Worm (Caenorhabditis elegans) whole organism, L4 larva: ENCODE measurements around the gene nspa-2.

Experiments
- D1046.2 ChIP-seq: fragments of 200-800 bp; sonication (Bioruptor generic); IDR thresholded peaks from 2 replicates; pipeline ENCODE4 v1.3.6; 2022; ENCODE audit warnings: missing genetic modification characterization, missing compliant biosample characterization
- F26F4.8 ChIP-seq: fragments of 200-800 bp; sonication (Bioruptor generic); conservative IDR thresholded peaks from 2 replicates; pipeline ENCODE4 v1.3.6; 2022; ENCODE audit warnings: missing genetic modification characterization, missing compliant biosample characterization
- T20F7.1 ChIP-seq: fragments of 200-800 bp; sonication (Bioruptor generic); optimal IDR thresholded peaks from 2 replicates; lab custom pipeline; 2018; ENCODE audit warnings: mild to moderate bottlenecking, missing genetic modification characterization, missing compliant biosample characterization
- ZK546.5 ChIP-seq, 2 experiments: sonication (generic microtip); optimal IDR thresholded peaks; 2 replicates each; lab custom pipeline; 2017; ENCODE audit warnings: missing biosample characterization in 2 of 2, missing genetic modification characterization in 2 of 2
- aha-1 ChIP-seq: fragments of 150-350 bp; peaks from one replicate; lab custom pipeline; 2014; ENCODE audit warnings: missing biosample characterization, missing genetic modification characterization
- ceh-44 ChIP-seq: fragments of 200-800 bp; sonication (Bioruptor generic); IDR thresholded peaks from 2 replicates; pipeline ENCODE4 v1.3.6; 2022; ENCODE audit warnings: missing genetic modification reagents, missing genetic modification characterization, missing compliant biosample characterization
- ceh-62 ChIP-seq: sonication (generic microtip); optimal IDR thresholded peaks from 2 replicates; lab custom pipeline; 2017; ENCODE audit warnings: missing biosample characterization, missing genetic modification characterization
- ces-1 ChIP-seq: fragments of 150-350 bp; sonication (generic microtip); optimal IDR thresholded peaks from 4 replicates; lab custom pipeline; 2014; ENCODE audit warnings: missing biosample characterization, missing genetic modification reagents, missing genetic modification characterization
- ctbp-1 ChIP-seq: fragments of 200-800 bp; sonication (Bioruptor generic); IDR thresholded peaks from 2 replicates; pipeline ENCODE4 v1.3.6; 2022; ENCODE audit warnings: missing genetic modification reagents, missing genetic modification characterization, missing compliant biosample characterization
- daf-16 ChIP-seq, 3 experiments: sonication (generic microtip); optimal IDR thresholded peaks; 2 replicates each; lab custom pipeline; 2016 to 2017; ENCODE audit warnings: missing genetic modification characterization in 3 of 3, missing genetic modification reagents in 3 of 3, mild to moderate bottlenecking in 2 of 3, missing compliant biosample characterization in 2 of 3, missing biosample characterization in 1 of 3, moderate library complexity in 1 of 3
- daf-8 ChIP-seq: fragments of 200-800 bp; sonication (Bioruptor generic); IDR thresholded peaks from 2 replicates; pipeline ENCODE4 v1.3.6; 2022; ENCODE audit warnings: missing genetic modification characterization, missing compliant biosample characterization
- dve-1 ChIP-seq: sonication (generic microtip); optimal IDR thresholded peaks from 2 replicates; lab custom pipeline; 2017; ENCODE audit warnings: antibody characterized with exemption, mild to moderate bottlenecking, missing genetic modification characterization, missing compliant biosample characterization; ENCODE audit not compliant: insufficient read depth
- fos-1 ChIP-seq: fragments of 150-350 bp; optimal IDR thresholded peaks from 2 replicates; lab custom pipeline; 2014; ENCODE audit warnings: missing biosample characterization, missing genetic modification characterization
- hlh-11 ChIP-seq: fragments of 200-800 bp; sonication (Bioruptor generic); optimal IDR thresholded peaks from 2 replicates; lab custom pipeline; 2018; ENCODE audit warnings: mild to moderate bottlenecking, missing genetic modification characterization, missing compliant biosample characterization
- lin-15B ChIP-seq: fragments of 150-350 bp; sonication (generic microtip); optimal IDR thresholded peaks from 3 replicates; lab custom pipeline; 2014; ENCODE audit warnings: missing biosample characterization, missing genetic modification characterization
- lin-38 ChIP-seq: fragments of 200-800 bp; sonication (Bioruptor generic); IDR thresholded peaks from 2 replicates; pipeline ENCODE4 v1.3.6; 2022; ENCODE audit warnings: missing genetic modification reagents, missing genetic modification characterization, missing compliant biosample characterization
- lsy-2 ChIP-seq, 2 experiments: fragments of 150-350 bp in 1 of 2; sonication (generic microtip) in 1 of 2; optimal IDR thresholded peaks; 2 replicates each; lab custom pipeline; 2014 to 2017; ENCODE audit warnings: missing biosample characterization in 2 of 2, missing genetic modification characterization in 2 of 2
- mdt-29 ChIP-seq: fragments of 200-800 bp; sonication (Bioruptor generic); IDR thresholded peaks from 2 replicates; pipeline ENCODE4 v1.3.6; 2022; ENCODE audit warnings: missing genetic modification reagents, missing genetic modification characterization, missing compliant biosample characterization
- mes-2 ChIP-seq: sonication (generic microtip); optimal IDR thresholded peaks from 2 replicates; lab custom pipeline; 2016; ENCODE audit warnings: missing genotype, mild to moderate bottlenecking, missing genetic modification characterization, missing compliant biosample characterization; ENCODE audit not compliant: poor library complexity, severe bottlenecking
- nhr-41 ChIP-seq: fragments of 200-800 bp; sonication (Bioruptor generic); IDR thresholded peaks from 2 replicates; pipeline ENCODE4 v1.3.6; 2022; ENCODE audit warnings: missing genetic modification reagents, missing genetic modification characterization, missing compliant biosample characterization
- nhr-6 ChIP-seq: fragments of 150-350 bp; optimal IDR thresholded peaks from 2 replicates; lab custom pipeline; 2014; ENCODE audit warnings: missing biosample characterization, missing genetic modification characterization
- pha-4 ChIP-seq, 2 experiments: fragments of 150-350 bp in 1 of 2; fragments of 200-800 bp in 1 of 2; sonication (Bioruptor generic) in 1 of 2; IDR thresholded peaks in 1 of 2; optimal IDR thresholded peaks in 1 of 2; 2 replicates each; pipeline versions ENCODE4 v1.3.6 to Lab custom; 2014 to 2022; ENCODE audit warnings: missing genetic modification characterization in 2 of 2, missing genetic modification reagents in 2 of 2, missing biosample characterization in 1 of 2, missing compliant biosample characterization in 1 of 2
- php-3 ChIP-seq: fragments of 200-800 bp; sonication (Bioruptor generic); IDR thresholded peaks from 2 replicates; pipeline ENCODE4 v1.3.6; 2022; ENCODE audit warnings: missing genetic modification reagents, missing genetic modification characterization, missing compliant biosample characterization
- sdz-12 ChIP-seq: fragments of 200-800 bp; sonication (Bioruptor generic); optimal IDR thresholded peaks from 2 replicates; lab custom pipeline; 2018; ENCODE audit warnings: mild to moderate bottlenecking, missing genetic modification characterization, missing compliant biosample characterization
- spr-3 ChIP-seq: fragments of 200-800 bp; sonication (Bioruptor generic); optimal IDR thresholded peaks from 2 replicates; lab custom pipeline; 2018; ENCODE audit warnings: mild to moderate bottlenecking, missing genetic modification characterization, missing compliant biosample characterization
- tra-1 ChIP-seq: fragments of 200-800 bp; sonication (Bioruptor generic); IDR thresholded peaks from 2 replicates; pipeline ENCODE4 v1.3.6; 2022; ENCODE audit warnings: missing genetic modification reagents, missing genetic modification characterization, missing compliant biosample characterization
- unc-62 ChIP-seq, 3 experiments: fragments of 150-350 bp in 1 of 3; sonication (generic microtip); optimal IDR thresholded peaks in 2 of 3; peaks in 1 of 3; 1 replicate in 1 of 3; 2 replicates in 2 of 3; lab custom pipeline; 2014 to 2017; ENCODE audit warnings: missing biosample characterization in 3 of 3, missing genetic modification characterization in 3 of 3, missing genetic modification reagents in 3 of 3, missing genotype in 1 of 3
- vab-7 ChIP-seq: fragments of 200-800 bp; sonication (Bioruptor generic); IDR thresholded peaks from 2 replicates; pipeline ENCODE4 v1.3.6; 2022; ENCODE audit warnings: missing genetic modification reagents, missing genetic modification characterization, missing compliant biosample characterization
- zip-2 ChIP-seq: fragments of 150-350 bp; optimal IDR thresholded peaks from 2 replicates; lab custom pipeline; 2014; ENCODE audit warnings: missing biosample characterization, missing genetic modification characterization
- ztf-11 ChIP-seq: fragments of 150-350 bp; optimal IDR thresholded peaks from 2 replicates; lab custom pipeline; 2014; ENCODE audit warnings: missing biosample characterization, missing genetic modification characterization
- ztf-7 ChIP-seq: fragments of 150-350 bp; optimal IDR thresholded peaks from 2 replicates; lab custom pipeline; 2014; ENCODE audit warnings: missing biosample characterization, missing genetic modification characterization

Gene nspa-2

DNA sequence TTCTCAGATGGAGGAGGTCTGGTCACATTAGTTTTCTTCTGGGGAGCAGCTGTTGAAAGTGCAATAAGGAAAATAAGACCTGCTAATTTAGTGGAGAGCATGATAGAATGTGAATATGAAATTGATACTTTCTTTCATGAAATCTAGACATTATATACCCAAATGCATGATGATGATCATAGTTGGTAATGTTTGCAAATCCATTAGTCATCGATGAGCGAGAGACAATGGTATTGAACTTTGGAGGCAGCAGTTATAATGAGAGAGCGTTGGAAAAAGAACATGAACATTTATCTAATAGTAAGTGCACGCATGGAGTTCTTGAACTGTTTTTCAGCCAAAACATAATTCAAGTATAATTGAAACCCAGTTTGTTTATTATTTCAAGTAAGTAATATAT lies 6.8 kb downstream of the nspa-2 start, which contains the start of gene H12D21.6:
H12D21.6 (minus strand) TSS at position 101 of the 400 bp plus-strand sequence.
- TF ChIP-seq nhr-6 (tag; lab: Kevin White, UChicago) (peak; percentile 9), ZK546.5 (tag; optimal IDR thresholded peaks at IDR 0.05; lab: Kevin White, UChicago) (no peak)

DNA sequence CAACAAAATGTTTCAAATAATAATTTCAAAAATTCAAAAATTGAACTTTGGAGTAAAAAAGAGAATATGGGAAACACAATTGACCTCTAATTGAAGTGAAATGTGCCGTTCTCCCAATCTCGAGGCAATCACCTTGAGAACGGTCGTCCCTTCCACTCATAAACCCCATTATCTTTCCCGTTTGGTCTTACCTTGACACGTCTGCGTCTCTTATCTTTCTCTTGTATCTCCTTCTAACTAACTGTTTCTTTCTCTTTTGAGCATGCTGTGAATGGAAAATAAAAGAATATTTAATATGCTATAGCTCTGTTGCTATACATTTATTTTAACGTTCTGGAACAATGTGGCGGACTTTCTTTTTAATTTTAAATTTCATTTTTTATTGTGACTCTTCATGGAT lies 8.7 kb downstream of the nspa-2 start, which contains the start of gene H12D21.10:
H12D21.10 (plus strand) TSS at position 260 of the 400 bp plus-strand sequence.
- TF ChIP-seq sdz-12 (GFP tag; lab: Kevin White, UChicago) (no peak), ctbp-1 (GFP tag; lab: Robert Waterston, UW) (no peak), D1046.2 (GFP tag; lab: Robert Waterston, UW) (no peak), lsy-2 (tag; optimal IDR thresholded peaks at IDR 0.05; lab: Kevin White, UChicago) (no peak), mes-2 (no peak), hlh-11 (no peak), mdt-29 (GFP tag; lab: Robert Waterston, UW) (no peak), F26F4.8 (GFP tag; lab: Robert Waterston, UW) (no peak), fos-1 (tag; lab: Kevin White, UChicago) (no peak), T20F7.1 (GFP tag; lab: Kevin White, UChicago) (no peak), daf-8 (GFP tag; lab: Robert Waterston, UW) (no peak), ceh-44 (GFP tag; lab: Robert Waterston, UW) (no peak), nhr-41 (GFP tag; lab: Robert Waterston, UW) (no peak), lin-15B (tag; lab: Kevin White, UChicago) (no peak), ceh-62 (no peak), tra-1 (no peak), pha-4 (GFP tag; IDR thresholded peaks at IDR 0.05; lab: Robert Waterston, UW) (no peak), pha-4 (tag; optimal IDR thresholded peaks at IDR 0.05; lab: Kevin White, UChicago) (no peak), php-3 (no peak), lin-38 (GFP tag; lab: Robert Waterston, UW) (no peak)
- TF ChIP-seq, all 104 proteins: peak for 0

DNA sequence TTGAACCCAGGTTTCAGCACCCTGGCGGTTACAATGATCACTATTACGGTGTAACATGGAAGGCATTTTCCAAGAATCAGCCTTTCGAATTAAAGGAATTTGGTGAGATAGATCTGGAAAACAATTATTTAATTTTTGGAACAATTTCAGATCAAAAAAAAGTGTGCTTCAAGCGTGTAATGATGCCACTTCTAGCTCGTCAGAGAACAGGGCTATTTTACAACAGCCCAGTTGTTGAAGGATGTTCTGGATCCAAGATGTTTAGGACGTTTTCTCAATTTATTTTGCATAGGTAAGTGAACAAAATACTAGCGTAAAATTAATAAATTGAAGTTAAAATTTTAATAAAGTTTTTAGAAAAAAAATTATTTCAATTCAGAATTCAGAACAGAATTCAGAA lies 10.0 kb downstream of the nspa-2 start:
- TF ChIP-seq aha-1 (peak; percentile 94), dve-1 (tag; lab: Kevin White, UChicago) (no peak)

DNA sequence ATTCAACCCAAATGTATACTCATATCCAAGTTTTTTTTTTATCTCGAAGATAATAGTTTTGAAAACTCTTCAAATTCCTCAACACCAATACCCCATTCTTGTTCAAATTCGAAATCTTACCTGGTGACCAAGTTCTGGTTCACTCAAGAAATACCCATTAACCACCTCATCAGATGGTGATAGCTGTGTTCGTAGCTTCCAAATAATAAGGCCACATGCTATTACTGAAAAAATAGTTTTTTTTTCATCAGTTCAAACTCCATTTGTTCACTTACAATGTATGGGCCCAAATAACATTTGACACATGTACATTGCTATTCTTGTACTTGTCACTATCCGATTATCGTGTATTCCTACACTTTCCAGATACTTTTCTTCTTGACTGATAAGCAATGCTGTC lies 16.6 kb downstream of the nspa-2 start:
- TF ChIP-seq aha-1 (peak; percentile 7), unc-62 (GFP tag; optimal IDR thresholded peaks at IDR 0.05 in 1 of 2; lab: Kevin White, UChicago) (peak in 1 of 2 experiments; percentile 98), unc-62 (tag; optimal IDR thresholded peaks at IDR 0.05; lab: Kevin White, UChicago) (no peak), spr-3 (GFP tag; lab: Kevin White, UChicago) (no peak), daf-8 (GFP tag; lab: Robert Waterston, UW) (no peak), ztf-7 (tag; lab: Kevin White, UChicago) (no peak)

DNA sequence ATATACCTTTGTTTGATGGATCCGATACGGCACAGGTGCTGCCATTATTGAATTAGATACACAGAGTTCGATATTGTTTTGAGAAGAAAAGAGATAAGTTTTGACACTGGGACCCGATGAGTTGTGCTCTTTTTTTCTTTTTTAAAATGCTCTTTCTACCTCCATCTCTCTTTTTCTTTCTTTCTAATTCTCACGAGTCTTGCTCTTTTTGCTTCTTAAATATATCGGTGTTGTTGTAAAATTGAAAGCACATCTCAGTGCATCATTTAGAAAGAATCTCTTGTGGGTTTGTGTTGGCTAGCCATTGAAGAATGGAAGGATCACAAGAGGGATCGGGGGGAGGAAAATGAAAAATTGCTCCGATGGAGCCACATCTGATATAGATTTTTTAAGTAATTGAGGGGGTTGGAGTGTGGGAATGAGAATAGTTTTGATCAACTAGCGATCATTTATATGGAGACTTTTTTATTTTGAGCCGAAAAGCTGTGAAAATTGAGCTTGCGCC lies 18.5 kb downstream of the nspa-2 start, which contains the start of gene H12D21.9:
H12D21.9 (minus strand) TSS at position 148 of the 505 bp plus-strand sequence.
- no peak for TF ChIP-seq zip-2
- no peak for TF ChIP-seq vab-7
- peak in 1 of 2 experiments; percentile 11 for TF ChIP-seq daf-16 (GFP tag; optimal IDR thresholded peaks at IDR 0.05; lab: Kevin White, UChicago)
- TF ChIP-seq daf-16 (tag; optimal IDR thresholded peaks at IDR 0.05; lab: Kevin White, UChicago), result no peak
- TF ChIP-seq daf-8 (GFP tag; lab: Robert Waterston, UW), result no peak
- no peak for TF ChIP-seq ces-1 (GFP tag; lab: Kevin White, UChicago)
- peak; percentile 47 for TF ChIP-seq aha-1
- no peak for TF ChIP-seq ztf-11 (tag; lab: Kevin White, UChicago)
